Worm (Caenorhabditis elegans) whole organism, young adult: ENCODE results near the gene cyp-33C11.

Experiments used
- T07F8.4 ChIP-seq: sonication (generic microtip); optimal IDR thresholded peaks from 2 replicates; lab custom pipeline; 2016; ENCODE audit warnings: mild to moderate bottlenecking, missing genetic modification characterization, moderate library complexity, missing compliant biosample characterization
- ceh-40 ChIP-seq: fragments of 200-800 bp; sonication (Bioruptor generic); IDR thresholded peaks from 2 replicates; pipeline ENCODE4 v1.3.6; 2022; ENCODE audit warnings: missing genetic modification characterization, missing compliant biosample characterization
- lin-26 ChIP-seq: fragments of 200-800 bp; sonication (Bioruptor generic); IDR thresholded peaks from 2 replicates; pipeline ENCODE4 v1.3.6; 2022; ENCODE audit warnings: missing genetic modification reagents, missing genetic modification characterization, missing compliant biosample characterization
- lir-1 ChIP-seq: fragments of 200-800 bp; sonication (Bioruptor generic); conservative IDR thresholded peaks from 2 replicates; pipeline ENCODE4 v1.3.6; 2022; ENCODE audit warnings: missing genetic modification reagents, missing genetic modification characterization, missing compliant biosample characterization
- mcd-1 ChIP-seq: fragments of 200-800 bp; sonication (Bioruptor generic); IDR thresholded peaks from 2 replicates; pipeline ENCODE4 v1.3.6; 2022; ENCODE audit warnings: missing genetic modification reagents, missing genetic modification characterization, missing compliant biosample characterization
- snpc-4 ChIP-seq, 5 experiments: fragments of 150-350 bp in 1 of 5; sonication (generic microtip) in 4 of 5; optimal IDR thresholded peaks; 2 replicates each; lab custom pipeline; 2014 to 2018; ENCODE audit warnings: missing genetic modification characterization in 5 of 5, missing biosample characterization in 3 of 5, antibody characterized with exemption in 2 of 5, mild to moderate bottlenecking in 2 of 5, missing compliant biosample characterization in 2 of 5, missing genotype in 2 of 5, moderate library complexity in 2 of 5, missing genetic modification reagents in 1 of 5
- tlf-1 ChIP-seq: fragments of 200-800 bp; sonication (Bioruptor generic); optimal IDR thresholded peaks from 2 replicates; lab custom pipeline; 2018; ENCODE audit warnings: mild to moderate bottlenecking, missing genetic modification characterization, missing compliant biosample characterization

DNA sequence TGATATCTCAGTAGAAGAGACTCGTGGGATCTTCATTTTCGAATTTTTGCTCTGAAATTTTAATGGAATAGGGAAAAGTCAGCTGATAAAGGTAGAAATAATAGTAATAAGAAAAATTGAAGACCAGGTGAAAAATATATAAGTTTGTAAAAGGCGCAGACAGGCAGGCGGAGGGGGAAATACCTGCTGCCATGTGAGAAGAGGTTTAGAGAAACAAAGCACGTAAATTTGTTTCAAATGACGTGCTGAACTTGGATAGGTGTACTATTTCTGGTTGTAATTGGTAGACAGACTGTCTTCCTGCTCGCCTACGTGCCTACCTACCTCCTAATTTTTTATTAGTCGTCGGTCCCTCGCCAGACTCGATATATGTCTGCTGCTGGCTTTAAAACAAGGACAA, 45.3 kb downstream of the cyp-33C11 start, which contains the start of gene nhr-180:
- no peak for TF ChIP-seq snpc-4 (GFP tag; optimal IDR thresholded peaks at IDR 0.05; lab: Kevin White, UChicago)
- TF ChIP-seq snpc-4 (tag; optimal IDR thresholded peaks at IDR 0.05; lab: Kevin White, UChicago) = no peak
- TF ChIP-seq ceh-40 (GFP tag; lab: Robert Waterston, UW) = no peak
- no peak for TF ChIP-seq mcd-1 (GFP tag; lab: Robert Waterston, UW)
- TF ChIP-seq lir-1 (GFP tag; lab: Robert Waterston, UW) = no peak
- no peak for TF ChIP-seq T07F8.4
- TF ChIP-seq tlf-1 (GFP tag; lab: Kevin White, UChicago) = no peak
- no peak for TF ChIP-seq lin-26 (GFP tag; lab: Robert Waterston, UW)
